Fruit fly (Drosophila melanogaster) whole organism, embryonic: ENCODE results near the gene CG3862.
A peak's percentile ranks its signal among the peaks of the same experiment; 100 is the strongest.

ENCODE experiments used
- Atf6 ChIP-seq: fragments of 200-800 bp; sonication (Bioruptor generic); IDR thresholded peaks from 2 replicates; pipeline ENCODE4 v1.3.6; 2022; ENCODE audit warnings: missing biosample characterization, missing genetic modification characterization
- Blimp-1 ChIP-seq: fragments of 200-800 bp; sonication (Bioruptor generic); optimal IDR thresholded peaks from 3 replicates; lab custom pipeline; 2018; ENCODE audit warnings: missing biosample characterization, missing genetic modification characterization, mild to moderate bottlenecking, moderate library complexity, missing genetic modification reagents
- C15 ChIP-seq: fragments of 200-800 bp; sonication (Bioruptor generic); IDR thresholded peaks from 3 replicates; pipeline ENCODE4 v1.3.6; 2022; ENCODE audit warnings: missing biosample characterization, missing genetic modification characterization
- CG10267 ChIP-seq: fragments of 200-800 bp; sonication (Bioruptor generic); optimal IDR thresholded peaks from 2 replicates; lab custom pipeline; 2018; ENCODE audit warnings: missing biosample characterization, mild to moderate bottlenecking, missing genetic modification characterization, moderate library complexity
- CG11085 ChIP-seq: fragments of 200-800 bp; sonication (Bioruptor generic); IDR thresholded peaks from 2 replicates; pipeline ENCODE4 v1.3.6; 2022; ENCODE audit warnings: missing biosample characterization, missing genetic modification characterization
- CG11093 ChIP-seq: fragments of 200-800 bp; sonication (Bioruptor generic); IDR thresholded peaks from 3 replicates; pipeline ENCODE4 v1.3.6; 2022; ENCODE audit warnings: missing biosample characterization, missing genetic modification characterization
- CG12104 ChIP-seq: fragments of 200-800 bp; sonication (Bioruptor generic); optimal IDR thresholded peaks from 3 replicates; lab custom pipeline; 2016; ENCODE audit warnings: missing biosample characterization, missing genetic modification characterization
- CG12659 ChIP-seq: fragments of 200-800 bp; sonication (Bioruptor generic); optimal IDR thresholded peaks from 3 replicates; lab custom pipeline; 2017; ENCODE audit warnings: mild to moderate bottlenecking, missing biosample characterization, missing genetic modification reagents, missing genetic modification characterization
- CG13123 ChIP-seq: fragments of 200-800 bp; sonication (Bioruptor generic); optimal IDR thresholded peaks from 2 replicates; lab custom pipeline; 2016; ENCODE audit warnings: missing biosample characterization, missing genetic modification characterization
- CG14667 ChIP-seq: fragments of 200-800 bp; sonication (Bioruptor generic); IDR thresholded peaks from 2 replicates; pipeline ENCODE4 v1.3.6; 2022; ENCODE audit warnings: missing biosample characterization, missing genetic modification characterization
- CG17612 ChIP-seq: fragments of 200-800 bp; sonication (Bioruptor generic); IDR thresholded peaks from 2 replicates; pipeline ENCODE4 v1.3.6; 2022; ENCODE audit warnings: missing biosample characterization, missing genetic modification characterization
- CG2120 ChIP-seq: fragments of 200-800 bp; sonication (Bioruptor generic); optimal IDR thresholded peaks from 3 replicates; lab custom pipeline; 2016; ENCODE audit warnings: missing biosample characterization, missing genetic modification characterization
- CG32772 ChIP-seq: fragments of 200-800 bp; sonication (Bioruptor generic); IDR thresholded peaks from 2 replicates; pipeline ENCODE4 v1.3.6; 2022; ENCODE audit warnings: missing biosample characterization, missing genetic modification characterization
- CG3407 ChIP-seq: fragments of 200-800 bp; sonication (Bioruptor generic); optimal IDR thresholded peaks from 2 replicates; lab custom pipeline; 2018; ENCODE audit warnings: missing biosample characterization, mild to moderate bottlenecking, missing genetic modification characterization
- CG5180 ChIP-seq: fragments of 200-800 bp; sonication (Bioruptor generic); optimal IDR thresholded peaks from 3 replicates; lab custom pipeline; 2017; ENCODE audit warnings: missing biosample characterization, missing genetic modification characterization, mild to moderate bottlenecking, moderate library complexity, missing genetic modification reagents
- CG6175 ChIP-seq: fragments of 200-800 bp; sonication (Bioruptor generic); IDR thresholded peaks from 3 replicates; pipeline ENCODE4 v1.3.6; 2022; ENCODE audit warnings: missing biosample characterization, missing genetic modification characterization
- CG6683 ChIP-seq: fragments of 200-800 bp; sonication (Bioruptor generic); optimal IDR thresholded peaks from 2 replicates; lab custom pipeline; 2017; ENCODE audit warnings: missing biosample characterization, mild to moderate bottlenecking, missing genetic modification characterization, missing genetic modification reagents
- CG8359 ChIP-seq: fragments of 200-800 bp; sonication (Bioruptor generic); optimal IDR thresholded peaks from 2 replicates; lab custom pipeline; 2017; ENCODE audit warnings: missing biosample characterization, mild to moderate bottlenecking, missing genetic modification characterization, borderline replicate concordance
- Camta ChIP-seq: fragments of 200-800 bp; sonication (Bioruptor generic); optimal IDR thresholded peaks from 2 replicates; lab custom pipeline; 2016; ENCODE audit warnings: missing biosample characterization, missing genetic modification characterization
- Dll ChIP-seq: fragments of 200-800 bp; sonication (Bioruptor generic); IDR thresholded peaks from 4 replicates; pipeline ENCODE4 v1.3.6; 2022; ENCODE audit warnings: missing biosample characterization, missing genetic modification characterization; ENCODE audit not compliant: partially characterized antibody
- Doc2 ChIP-seq: fragments of 200-800 bp; sonication (Bioruptor generic); IDR thresholded peaks from 2 replicates; pipeline ENCODE4 v1.3.6; 2022; ENCODE audit warnings: missing biosample characterization, missing genetic modification characterization
- HLHmδ ChIP-seq: fragments of 200-800 bp; sonication (Bioruptor generic); optimal IDR thresholded peaks from 2 replicates; lab custom pipeline; 2018; ENCODE audit warnings: missing biosample characterization, mild to moderate bottlenecking, missing genetic modification characterization, moderate library complexity
- HmgD ChIP-seq: fragments of 200-800 bp; sonication (Bioruptor generic); optimal IDR thresholded peaks from 3 replicates; lab custom pipeline; 2016; ENCODE audit warnings: missing biosample characterization, missing genetic modification characterization
- Mrtf ChIP-seq: fragments of 200-800 bp; sonication (Bioruptor generic); IDR thresholded peaks from 3 replicates; pipeline ENCODE4 v1.3.6; 2022; ENCODE audit warnings: missing biosample characterization, missing genetic modification characterization
- Neu2 ChIP-seq: fragments of 200-800 bp; sonication (Bioruptor generic); optimal IDR thresholded peaks from 3 replicates; lab custom pipeline; 2016; ENCODE audit warnings: missing biosample characterization, missing genetic modification characterization, borderline replicate concordance
- Ptx1 ChIP-seq: fragments of 200-800 bp; sonication (Bioruptor generic); IDR thresholded peaks from 2 replicates; pipeline ENCODE4 v1.3.6; 2022; ENCODE audit warnings: missing biosample characterization, missing genetic modification characterization
- Sin3A ChIP-seq: fragments of >200 bp; optimal IDR thresholded peaks from 2 replicates; lab custom pipeline; 2018
- Taf1 ChIP-seq: fragments of 200-800 bp; sonication (Bioruptor generic); IDR thresholded peaks from 2 replicates; pipeline ENCODE4 v1.3.6; 2022; ENCODE audit warnings: missing biosample characterization, missing genetic modification characterization
- aop ChIP-seq: fragments of 200-800 bp; sonication (Bioruptor generic); IDR thresholded peaks from 2 replicates; pipeline ENCODE4 v1.3.6; 2022; ENCODE audit warnings: missing biosample characterization, missing genetic modification characterization
- ap ChIP-seq: fragments of 200-800 bp; sonication (Bioruptor generic); IDR thresholded peaks from 2 replicates; pipeline ENCODE4 v1.3.6; 2022; ENCODE audit warnings: missing biosample characterization, missing genetic modification characterization
- bab2 ChIP-seq: fragments of 200-800 bp; sonication (Bioruptor generic); optimal IDR thresholded peaks from 2 replicates; lab custom pipeline; 2016; ENCODE audit warnings: missing biosample characterization, missing genetic modification characterization
- bowl ChIP-seq: fragments of 200-800 bp; sonication (Bioruptor generic); IDR thresholded peaks from 2 replicates; pipeline ENCODE4 v1.3.6; 2022; ENCODE audit warnings: missing biosample characterization, missing genetic modification characterization
- crol ChIP-seq: fragments of 200-800 bp; sonication (Bioruptor generic); IDR thresholded peaks from 2 replicates; pipeline ENCODE4 v1.3.6; 2022; ENCODE audit warnings: missing biosample characterization, missing genetic modification characterization
- dm ChIP-seq: fragments of 200-800 bp; sonication (Bioruptor generic); optimal IDR thresholded peaks from 3 replicates; lab custom pipeline; 2016; ENCODE audit warnings: missing biosample characterization, missing genetic modification characterization
- esg ChIP-seq: fragments of 200-800 bp; sonication (Bioruptor generic); conservative IDR thresholded peaks from 2 replicates; pipeline ENCODE4 v1.3.6; 2022; ENCODE audit warnings: missing biosample characterization, missing genetic modification characterization
- exex ChIP-seq: fragments of 200-800 bp; sonication (Bioruptor generic); optimal IDR thresholded peaks from 4 replicates; lab custom pipeline; 2018; ENCODE audit warnings: missing biosample characterization, mild to moderate bottlenecking, missing genetic modification characterization, moderate library complexity
- fd64A ChIP-seq: fragments of 200-800 bp; sonication (Bioruptor generic); optimal IDR thresholded peaks from 3 replicates; lab custom pipeline; 2018; ENCODE audit warnings: missing biosample characterization, mild to moderate bottlenecking, missing genetic modification characterization
- gsb ChIP-seq: fragments of 200-800 bp; sonication (Bioruptor generic); IDR thresholded peaks from 2 replicates; pipeline ENCODE4 v1.3.6; 2022; ENCODE audit warnings: missing biosample characterization, missing genetic modification characterization
- h ChIP-seq: fragments of >200 bp; optimal IDR thresholded peaks from 2 replicates; lab custom pipeline; 2017
- kni ChIP-seq: fragments of 200-800 bp; sonication (Bioruptor generic); optimal IDR thresholded peaks from 3 replicates; lab custom pipeline; 2017; ENCODE audit warnings: mild to moderate bottlenecking, missing biosample characterization, missing genetic modification reagents, missing genetic modification characterization
- lmd ChIP-seq: fragments of 200-800 bp; sonication (Bioruptor generic); IDR thresholded peaks from 2 replicates; pipeline ENCODE4 v1.3.6; 2022; ENCODE audit warnings: missing biosample characterization, missing genetic modification characterization
- mld ChIP-seq: fragments of 200-800 bp; sonication (Bioruptor generic); IDR thresholded peaks from 3 replicates; pipeline ENCODE4 v1.3.6; 2022; ENCODE audit warnings: missing biosample characterization, missing genetic modification characterization; ENCODE audit not compliant: partially characterized antibody
- nau ChIP-seq: fragments of 200-800 bp; sonication (Bioruptor generic); optimal IDR thresholded peaks from 3 replicates; lab custom pipeline; 2017; ENCODE audit warnings: missing biosample characterization, mild to moderate bottlenecking, missing genetic modification characterization, missing genetic modification reagents
- nom ChIP-seq: fragments of 200-800 bp; sonication (Bioruptor generic); optimal IDR thresholded peaks from 2 replicates; lab custom pipeline; 2017; ENCODE audit warnings: missing biosample characterization, missing genetic modification characterization, mild to moderate bottlenecking, moderate library complexity, missing genetic modification reagents
- oc ChIP-seq: fragments of 200-800 bp; sonication (Bioruptor generic); optimal IDR thresholded peaks from 2 replicates; lab custom pipeline; 2018; ENCODE audit warnings: missing biosample characterization, mild to moderate bottlenecking, missing genetic modification characterization, moderate library complexity
- peb ChIP-seq: fragments of 200-800 bp; sonication (Bioruptor generic); IDR thresholded peaks from 2 replicates; pipeline ENCODE4 v1.3.6; 2022; ENCODE audit warnings: missing biosample characterization, missing genetic modification characterization
- salm ChIP-seq: fragments of 200-800 bp; sonication (Bioruptor generic); optimal IDR thresholded peaks from 2 replicates; lab custom pipeline; 2018; ENCODE audit warnings: missing biosample characterization, mild to moderate bottlenecking, missing genetic modification characterization
- sim ChIP-seq: fragments of 200-800 bp; sonication (Bioruptor generic); IDR thresholded peaks from 2 replicates; pipeline ENCODE4 v1.3.6; 2022; ENCODE audit warnings: missing biosample characterization, missing genetic modification characterization
- zfh1 ChIP-seq: fragments of 200-800 bp; sonication (Bioruptor generic); IDR thresholded peaks from 3 replicates; pipeline ENCODE4 v1.3.6; 2022; ENCODE audit warnings: missing biosample characterization, missing genetic modification characterization

CG3862 gene

DNA sequence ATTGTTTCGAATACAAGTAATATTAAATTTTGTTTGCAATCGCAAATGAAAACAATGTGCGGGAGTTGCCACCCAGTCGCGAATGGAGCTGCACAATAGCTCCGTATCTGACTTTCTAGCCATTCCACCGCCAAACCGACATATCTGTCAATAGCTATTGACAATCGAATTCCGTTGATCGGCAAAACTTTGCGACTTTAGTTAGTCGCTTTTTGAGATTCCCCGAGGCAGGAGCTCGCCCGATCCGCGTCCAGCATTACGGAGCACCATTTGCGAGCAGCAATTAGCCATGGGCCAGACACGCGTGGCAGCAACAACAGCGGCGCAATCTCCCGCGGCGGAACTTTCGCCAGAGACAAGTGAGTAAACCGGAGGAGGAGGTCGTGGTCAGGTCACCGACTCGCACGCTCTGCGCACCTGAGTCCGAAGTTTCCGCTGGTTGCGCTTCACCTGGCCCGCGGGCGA is 27.0 kb upstream of the CG3862 start, which contains the start of the genes CG4291 and kraken (continued):
- TF ChIP-seq Taf1 (GFP tag; lab: Robert Waterston, UW) (0 out of 2 replicates have a peak, but pooled peaks have one; percentile 7), CG11085 (GFP tag; lab: Robert Waterston, UW) (peak; percentile 31; the same call in 1 of the 2 replicates), C15 (GFP tag; lab: Robert Waterston, UW) (no peak), Blimp-1 (GFP tag; lab: Kevin White, UChicago) (peak; percentile 33), CG3407 (GFP tag; lab: Kevin White, UChicago) (no peak), Camta (peak; percentile 6), CG32772 (GFP tag; lab: Robert Waterston, UW) (0 out of 2 replicates have a peak, but pooled peaks have one; percentile 30), bowl (GFP tag; lab: Robert Waterston, UW) (no peak), CG6175 (GFP tag; lab: Robert Waterston, UW) (peak; percentile 31; the same call in 1 of the 3 replicates), Dll (0 out of 4 replicates have a peak, but pooled peaks have one; percentile 37), Mrtf (GFP tag; lab: Robert Waterston, UW) (no peak; the same call in 2 of the 3 replicates), oc (tag; lab: Kevin White, UChicago) (no peak), aop (GFP tag; lab: Robert Waterston, UW) (peak; percentile 62; the same call in 1 of the 2 replicates), lmd (GFP tag; lab: Robert Waterston, UW) (peak; percentile 53; the same call in 1 of the 2 replicates), CG14667 (GFP tag; lab: Robert Waterston, UW) (peak; percentile 26; the same call in 1 of the 2 replicates), CG17612 (peak; percentile 31; the same call in 1 of the 2 replicates), CG10267 (tag; lab: Kevin White, UChicago) (peak; percentile 16), peb (peak; percentile 6; the same call in 1 of the 2 replicates), CG11093 (GFP tag; lab: Robert Waterston, UW) (0 out of 3 replicates have a peak, but pooled peaks have one; percentile 19), CG13123 (no peak), kni (GFP tag; lab: Kevin White, UChicago) (no peak), crol (GFP tag; lab: Robert Waterston, UW) (0 out of 2 replicates have a peak, but pooled peaks have one; percentile 9), CG6683 (GFP tag; lab: Kevin White, UChicago) (no peak), mld (no peak), h (no peak), nau (GFP tag; lab: Kevin White, UChicago) (no peak), nom (GFP tag; lab: Kevin White, UChicago) (peak; percentile 41), esg (no peak), Ptx1 (GFP tag; lab: Robert Waterston, UW) (peak; percentile 22; the same call in 1 of the 2 replicates), HmgD (peak; percentile 23), HLHmδ (GFP tag; lab: Kevin White, UChicago) (peak; percentile 55), Atf6 (GFP tag; lab: Robert Waterston, UW) (peak; percentile 49; the same call in 1 of the 2 replicates), sim (peak; percentile 49; the same call in 1 of the 2 replicates), gsb (GFP tag; lab: Robert Waterston, UW) (peak; percentile 38), zfh1 (peak; percentile 42; the same call in 1 of the 3 replicates), CG5180 (GFP tag; lab: Kevin White, UChicago) (no peak), exex (tag; lab: Kevin White, UChicago) (peak; percentile 70), CG8359 (GFP tag; lab: Kevin White, UChicago) (no peak), bab2 (GFP tag; lab: Kevin White, UChicago) (peak; percentile 39), ap (GFP tag; lab: Robert Waterston, UW) (no peak), Neu2 (no peak), CG2120 (GFP tag; lab: Kevin White, UChicago) (peak; percentile 84), CG12104 (GFP tag; lab: Kevin White, UChicago) (no peak), fd64A (GFP tag; lab: Kevin White, UChicago) (no peak), CG12659 (GFP tag; lab: Kevin White, UChicago) (peak; percentile 73), dm (GFP tag; lab: Kevin White, UChicago) (peak; percentile 38), salm (tag; lab: Kevin White, UChicago) (peak; percentile 22), Doc2 (GFP tag; lab: Robert Waterston, UW) (no peak), Sin3A (lab: Kevin White, UChicago) (peak; percentile 34)
- TF ChIP-seq, all 482 proteins: peak for 295
